Fruit fly (Drosophila melanogaster): ENCODE results near the gene CG12194.
A peak's percentile ranks its signal among the peaks of the same experiment; 100 is the strongest.

The CG12194 gene

dm6 chr2L:4889451-4890045, 51.4 kb downstream of the CG12194 start, which contains the start of gene CG15625:
CG15625 (plus strand) TSS chr2L:4889995.
- TF ChIP-seq CG7101 (tag; optimal IDR thresholded peaks at IDR 0.05) (no peak), tj (GFP tag; optimal IDR thresholded peaks at IDR 0.05) (peak; percentile 28), Mnt (GFP tag; optimal IDR thresholded peaks at IDR 0.05) (no peak), CG11617 (GFP tag; optimal IDR thresholded peaks at IDR 0.05) (no peak)
